Worm (Caenorhabditis elegans) whole organism, late embryonic: ENCODE measurements around the gene flp-7.

Source experiments
- K02D7.2 ChIP-seq: sonication (generic microtip); optimal IDR thresholded peaks from 2 replicates; lab custom pipeline; 2017; ENCODE audit warnings: mild to moderate bottlenecking, missing genetic modification characterization, missing compliant biosample characterization
- K09A11.1 ChIP-seq: sonication (generic microtip); optimal IDR thresholded peaks from 2 replicates; lab custom pipeline; 2017; ENCODE audit warnings: antibody characterized with exemption, mild to moderate bottlenecking, missing genetic modification characterization, missing compliant biosample characterization; ENCODE audit not compliant: insufficient read depth
- ahr-1 ChIP-seq: sonication (generic microtip); optimal IDR thresholded peaks from 2 replicates; lab custom pipeline; 2016; ENCODE audit warnings: missing genetic modification characterization, missing compliant biosample characterization
- ama-1 ChIP-seq: fragments of 150-350 bp; optimal IDR thresholded peaks from 2 replicates; lab custom pipeline; 2014
- ceh-18 ChIP-seq: sonication (generic microtip); optimal IDR thresholded peaks from 2 replicates; lab custom pipeline; 2016; ENCODE audit warnings: missing genetic modification characterization, missing compliant biosample characterization
- ceh-19 ChIP-seq: fragments of 200-800 bp; sonication (Bioruptor generic); optimal IDR thresholded peaks from 2 replicates; lab custom pipeline; 2018; ENCODE audit warnings: mild to moderate bottlenecking, missing genetic modification characterization, missing compliant biosample characterization
- ceh-2 ChIP-seq: sonication (generic microtip); optimal IDR thresholded peaks from 2 replicates; lab custom pipeline; 2016; ENCODE audit warnings: missing genotype, missing genetic modification characterization, missing compliant biosample characterization
- ceh-22 ChIP-seq: sonication (generic microtip); optimal IDR thresholded peaks from 2 replicates; lab custom pipeline; 2017; ENCODE audit warnings: missing biosample characterization, missing genetic modification characterization
- ceh-30 ChIP-seq: fragments of 150-350 bp; optimal IDR thresholded peaks from 2 replicates; lab custom pipeline; 2014; ENCODE audit warnings: missing biosample characterization, missing genetic modification characterization
- ceh-34 ChIP-seq: sonication (generic microtip); optimal IDR thresholded peaks from 2 replicates; lab custom pipeline; 2016; ENCODE audit warnings: mild to moderate bottlenecking, missing genetic modification characterization, missing compliant biosample characterization
- ceh-45 ChIP-seq: fragments of 200-800 bp; sonication (Bioruptor generic); IDR thresholded peaks from 2 replicates; pipeline ENCODE4 v1.3.6; 2022; ENCODE audit warnings: missing genetic modification reagents, missing genetic modification characterization, missing compliant biosample characterization
- ceh-48 ChIP-seq: sonication (generic microtip); optimal IDR thresholded peaks from 2 replicates; lab custom pipeline; 2016; ENCODE audit warnings: missing genetic modification characterization, inconsistent platforms, missing compliant biosample characterization
- ceh-6 ChIP-seq: fragments of 200-800 bp; sonication (Bioruptor generic); optimal IDR thresholded peaks from 2 replicates; lab custom pipeline; 2018; ENCODE audit warnings: mild to moderate bottlenecking, missing genetic modification characterization, missing compliant biosample characterization
- ceh-9 ChIP-seq: sonication (generic microtip); optimal IDR thresholded peaks from 2 replicates; lab custom pipeline; 2016; ENCODE audit warnings: mild to moderate bottlenecking, missing genetic modification characterization, inconsistent platforms, missing compliant biosample characterization
- dmd-4 ChIP-seq: sonication (generic microtip); optimal IDR thresholded peaks from 2 replicates; lab custom pipeline; 2016; ENCODE audit warnings: borderline replicate concordance, missing genetic modification characterization, missing compliant biosample characterization
- dve-1 ChIP-seq: sonication (generic microtip); optimal IDR thresholded peaks from 2 replicates; lab custom pipeline; 2017; ENCODE audit warnings: antibody characterized with exemption, mild to moderate bottlenecking, missing genetic modification characterization, missing compliant biosample characterization
- elt-2 ChIP-seq: sonication (generic microtip); optimal IDR thresholded peaks from 2 replicates; lab custom pipeline; 2016; ENCODE audit warnings: missing genetic modification reagents, missing genetic modification characterization, missing compliant biosample characterization
- eyg-1 ChIP-seq: sonication (generic microtip); optimal IDR thresholded peaks from 2 replicates; lab custom pipeline; 2016; ENCODE audit warnings: missing genotype, missing genetic modification characterization, missing compliant biosample characterization
- fax-1 ChIP-seq: sonication (generic microtip); optimal IDR thresholded peaks from 2 replicates; lab custom pipeline; 2016; ENCODE audit warnings: missing genotype, missing genetic modification characterization, missing compliant biosample characterization
- fkh-6 ChIP-seq: sonication (generic microtip); optimal IDR thresholded peaks from 2 replicates; lab custom pipeline; 2016; ENCODE audit warnings: missing genetic modification characterization, missing compliant biosample characterization
- gmeb-2 ChIP-seq: sonication (generic microtip); optimal IDR thresholded peaks from 2 replicates; lab custom pipeline; 2016; ENCODE audit warnings: missing genetic modification characterization, inconsistent platforms, missing compliant biosample characterization
- hlh-13 ChIP-seq: fragments of 200-800 bp; sonication (Bioruptor generic); optimal IDR thresholded peaks from 2 replicates; lab custom pipeline; 2018; ENCODE audit warnings: mild to moderate bottlenecking, missing genetic modification characterization, missing compliant biosample characterization
- hlh-15 ChIP-seq: sonication (generic microtip); optimal IDR thresholded peaks from 2 replicates; lab custom pipeline; 2016; ENCODE audit warnings: missing genetic modification characterization, missing compliant biosample characterization
- hlh-6 ChIP-seq: sonication (generic microtip); optimal IDR thresholded peaks from 2 replicates; lab custom pipeline; 2016; ENCODE audit warnings: missing genotype, missing genetic modification characterization, missing compliant biosample characterization
- lin-11 ChIP-seq: fragments of 200-800 bp; sonication (Bioruptor generic); optimal IDR thresholded peaks from 2 replicates; lab custom pipeline; 2018; ENCODE audit warnings: mild to moderate bottlenecking, missing genetic modification characterization, missing compliant biosample characterization
- nfya-1 ChIP-seq: sonication (generic microtip); optimal IDR thresholded peaks from 2 replicates; lab custom pipeline; 2017; ENCODE audit warnings: missing genetic modification characterization, mild to moderate bottlenecking, missing compliant biosample characterization, antibody characterized with exemption, moderate library complexity
- nhr-11 ChIP-seq: fragments of 150-350 bp; optimal IDR thresholded peaks from 2 replicates; lab custom pipeline; 2014; ENCODE audit warnings: missing biosample characterization, missing genetic modification characterization
- nhr-232 ChIP-seq: sonication (generic microtip); optimal IDR thresholded peaks from 2 replicates; lab custom pipeline; 2016; ENCODE audit warnings: missing genetic modification characterization, missing compliant biosample characterization
- pag-3 ChIP-seq: sonication (generic microtip); optimal IDR thresholded peaks from 2 replicates; lab custom pipeline; 2016; ENCODE audit warnings: missing compliant biosample characterization, missing genetic modification characterization, borderline replicate concordance
- pax-1 ChIP-seq: fragments of 150-350 bp; optimal IDR thresholded peaks from 2 replicates; lab custom pipeline; 2014; ENCODE audit warnings: missing biosample characterization, missing genetic modification characterization
- pha-4 ChIP-seq: fragments of 150-350 bp; optimal IDR thresholded peaks from 2 replicates; lab custom pipeline; 2018; ENCODE audit warnings: missing biosample characterization, missing genetic modification reagents, missing genetic modification characterization
- pros-1 ChIP-seq: fragments of 150-350 bp; optimal IDR thresholded peaks from 2 replicates; lab custom pipeline; 2014; ENCODE audit warnings: missing biosample characterization, missing genetic modification reagents, missing genetic modification characterization
- rnt-1 ChIP-seq: sonication (generic microtip); optimal IDR thresholded peaks from 2 replicates; lab custom pipeline; 2016; ENCODE audit warnings: missing genetic modification characterization, missing compliant biosample characterization
- tbx-2 ChIP-seq: sonication (generic microtip); optimal IDR thresholded peaks from 2 replicates; lab custom pipeline; 2016; ENCODE audit warnings: missing genetic modification characterization, missing compliant biosample characterization
- tbx-7 ChIP-seq: sonication (generic microtip); optimal IDR thresholded peaks from 2 replicates; lab custom pipeline; 2016; ENCODE audit warnings: missing genotype, missing genetic modification characterization, missing compliant biosample characterization
- unc-3 ChIP-seq, 2 experiments: fragments of 200-800 bp in 1 of 2; sonication (Bioruptor generic) in 1 of 2; sonication (generic microtip) in 1 of 2; conservative IDR thresholded peaks in 1 of 2; optimal IDR thresholded peaks in 1 of 2; 2 replicates each; pipeline versions ENCODE4 v1.3.6 to Lab custom; 2016 to 2022; ENCODE audit warnings: missing compliant biosample characterization in 2 of 2, missing genetic modification characterization in 2 of 2, missing genetic modification reagents in 1 of 2
- unc-55 ChIP-seq: sonication (generic microtip); optimal IDR thresholded peaks from 2 replicates; lab custom pipeline; 2017; ENCODE audit warnings: missing biosample characterization, missing genetic modification reagents, missing genetic modification characterization
- unc-86 ChIP-seq: sonication (generic microtip); optimal IDR thresholded peaks from 2 replicates; lab custom pipeline; 2016; ENCODE audit warnings: missing genetic modification characterization, missing compliant biosample characterization
- zip-5 ChIP-seq: sonication (generic microtip); optimal IDR thresholded peaks from 2 replicates; lab custom pipeline; 2016; ENCODE audit warnings: missing genetic modification characterization, missing compliant biosample characterization
- ztf-16 ChIP-seq: sonication (generic microtip); optimal IDR thresholded peaks from 2 replicates; lab custom pipeline; 2017; ENCODE audit warnings: missing genetic modification characterization, missing compliant biosample characterization

Gene flp-7

DNA sequence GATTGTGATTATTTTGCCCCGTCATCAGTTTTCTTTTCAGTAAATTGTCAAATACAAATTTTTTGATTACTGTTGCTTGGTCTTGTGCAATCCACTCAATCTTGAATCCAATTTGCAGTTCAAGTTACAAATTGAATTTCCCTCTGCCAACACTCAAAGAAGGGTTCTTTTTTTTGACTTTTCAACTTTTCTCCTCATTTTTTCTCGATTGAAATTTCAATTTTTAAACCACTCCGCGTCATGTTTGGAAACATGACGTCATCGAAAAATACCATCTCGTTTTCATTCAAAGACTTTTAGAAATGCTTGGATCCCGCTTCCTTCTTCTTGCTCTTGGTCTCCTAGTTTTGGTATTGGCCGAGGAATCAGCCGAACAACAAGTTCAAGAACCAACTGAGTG is at the start of gene flp-7:
Gene flp-7 (plus strand): TSS at position 301 of the 400 bp plus-strand sequence.
- TF ChIP-seq pros-1 (tag; lab: Kevin White, UChicago), result no peak

DNA sequence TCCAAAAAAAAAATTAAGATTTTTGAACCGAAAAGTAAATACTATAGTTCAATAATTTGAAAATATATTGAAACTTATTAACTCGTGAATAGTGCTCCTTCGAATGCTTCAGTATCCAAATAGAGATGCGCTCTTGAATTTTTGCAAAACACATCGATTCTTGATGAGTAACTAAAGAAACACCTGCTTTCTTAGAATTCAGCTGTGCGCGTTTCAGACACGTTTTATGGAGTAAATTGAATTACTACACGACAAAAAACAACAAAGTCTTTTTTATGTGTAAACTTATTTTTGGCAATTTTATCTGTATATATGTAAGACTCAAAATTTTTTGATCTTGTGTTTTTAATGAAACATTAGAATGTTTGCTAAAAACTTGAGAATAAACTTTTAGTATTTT is 49.1 kb upstream of the flp-7 start:
- TF ChIP-seq hlh-13 (GFP tag; lab: Kevin White, UChicago) (no peak), ceh-2 (tag; lab: Kevin White, UChicago) (no peak), ceh-18 (tag; lab: Kevin White, UChicago) (no peak), ceh-9 (tag; lab: Kevin White, UChicago) (no peak), nhr-11 (tag; lab: Kevin White, UChicago) (no peak), elt-2 (tag; lab: Kevin White, UChicago) (no peak), ceh-45 (GFP tag; lab: Robert Waterston, UW) (no peak), pax-1 (no peak), ztf-16 (tag; lab: Kevin White, UChicago) (no peak), ceh-30 (tag; lab: Kevin White, UChicago) (no peak), dve-1 (tag; lab: Kevin White, UChicago) (no peak), ahr-1 (tag; lab: Kevin White, UChicago) (no peak), tbx-7 (tag; lab: Kevin White, UChicago) (no peak), pag-3 (tag; lab: Kevin White, UChicago) (no peak), tbx-2 (no peak), hlh-15 (no peak), unc-3 (GFP tag; conservative IDR thresholded peaks at IDR 0.05; lab: Robert Waterston, UW) (no peak), unc-3 (tag; optimal IDR thresholded peaks at IDR 0.05; lab: Kevin White, UChicago) (no peak)

DNA sequence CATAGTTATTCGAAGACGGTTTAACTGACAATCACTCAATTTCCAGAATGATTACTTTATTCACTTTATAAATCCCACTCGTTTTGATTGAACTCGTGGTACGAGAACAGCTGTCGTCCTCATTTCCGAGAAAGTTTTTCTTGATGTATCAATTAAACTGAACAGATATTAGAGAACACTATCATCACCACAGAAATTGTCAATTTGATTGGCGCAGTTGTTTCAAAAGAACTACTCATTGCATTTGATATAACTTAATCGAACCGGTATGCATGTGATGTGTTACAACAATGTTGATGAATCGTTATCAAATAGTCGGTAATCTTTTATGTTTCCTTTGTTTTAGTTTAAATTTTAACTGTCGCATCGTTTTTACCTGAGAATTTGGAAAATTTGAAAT is 48.6 kb upstream of the flp-7 start:
- no peak for TF ChIP-seq eyg-1 (tag; lab: Kevin White, UChicago)
- TF ChIP-seq unc-55 (GFP tag; lab: Kevin White, UChicago), result peak; percentile 60
- no peak for TF ChIP-seq ceh-6
- TF ChIP-seq, all 69 proteins: peak for 1

DNA sequence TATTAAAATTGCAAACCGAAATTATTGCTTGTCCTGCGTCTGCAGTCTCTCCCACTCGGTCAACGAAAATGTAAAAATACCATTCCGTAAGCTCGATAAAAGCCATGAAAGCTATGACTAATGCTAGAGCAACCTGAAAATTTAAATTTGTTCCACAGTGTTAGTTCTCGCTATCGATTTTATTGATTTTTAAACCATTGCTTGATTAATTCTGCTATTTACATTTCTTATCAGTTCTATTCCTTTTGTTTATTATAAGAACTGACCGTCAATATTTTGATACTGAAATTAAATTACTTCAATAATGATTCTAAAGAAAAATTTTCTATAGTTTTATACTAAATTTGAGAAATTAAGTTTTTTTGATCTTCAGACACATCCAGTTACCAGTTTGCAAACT is 46.5 kb upstream of the flp-7 start:
- TF ChIP-seq dmd-4 (no peak), K09A11.1 (no peak), ceh-45 (GFP tag; lab: Robert Waterston, UW) (no peak), nhr-232 (tag; lab: Kevin White, UChicago) (no peak), ahr-1 (tag; lab: Kevin White, UChicago) (no peak), tbx-2 (no peak)

DNA sequence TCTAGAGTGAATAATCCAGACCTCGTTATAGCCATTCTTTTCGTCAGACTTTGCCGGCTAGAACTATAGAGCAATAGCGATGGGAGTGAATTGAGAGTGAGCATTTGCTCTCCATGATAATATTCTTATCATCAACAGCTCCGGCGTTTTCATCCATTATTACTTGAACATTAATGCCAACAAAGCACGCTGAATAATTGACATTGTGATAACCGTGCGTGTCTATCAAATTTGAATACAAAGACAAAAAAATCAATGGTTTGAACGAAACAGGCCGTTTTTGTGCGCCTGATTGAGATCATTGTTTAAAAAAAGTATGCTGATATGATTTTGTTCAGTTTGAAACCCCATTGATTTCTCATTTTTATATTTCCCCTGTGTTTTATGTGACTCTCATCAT is 46.0 kb upstream of the flp-7 start, which contains the start of gene dct-11:
Gene dct-11 (minus strand): TSS at position 136 of the 400 bp plus-strand sequence.
- TF ChIP-seq pha-4, result no peak
- peak; percentile 30 for TF ChIP-seq elt-2 (tag; lab: Kevin White, UChicago)
- peak; percentile 16 for TF ChIP-seq dve-1 (tag; lab: Kevin White, UChicago)

DNA sequence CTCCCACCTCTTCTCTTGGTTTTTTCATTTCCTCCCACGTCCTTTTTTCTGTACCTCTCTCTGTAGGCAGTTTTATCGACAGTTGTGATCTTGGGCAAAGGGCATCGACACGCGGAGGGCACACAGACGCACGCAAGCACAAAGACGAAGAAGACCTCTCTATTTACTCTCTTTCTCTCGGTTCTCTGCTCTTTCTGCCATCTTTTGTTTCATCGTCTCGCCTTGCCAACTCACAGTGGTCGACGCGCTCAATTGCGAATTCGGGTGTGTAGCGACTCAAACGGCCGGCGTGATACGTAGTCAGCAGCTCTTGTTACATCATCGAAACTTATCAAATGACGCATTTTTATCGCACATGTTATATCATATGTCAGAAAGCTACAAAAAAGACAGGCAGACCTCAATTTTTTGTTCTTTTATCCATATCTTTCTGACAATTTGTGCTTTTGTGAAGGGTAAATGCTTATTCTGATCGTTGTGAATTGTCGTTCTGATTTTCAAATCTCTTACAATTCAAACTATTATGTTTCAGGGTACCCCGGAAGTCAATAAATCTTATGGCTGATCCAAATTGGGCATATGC is 44.5 kb upstream of the flp-7 start, which contains the start of gene puf-9:
Gene puf-9 (plus strand): TSS at position 533 of the 583 bp plus-strand sequence.
- peak; percentile 99 for TF ChIP-seq ceh-34
- peak; percentile 22 for TF ChIP-seq gmeb-2 (tag; lab: Kevin White, UChicago)
- peak; percentile 92 for TF ChIP-seq nfya-1 (tag; lab: Kevin White, UChicago)
- peak; percentile 7 for TF ChIP-seq ceh-48 (tag; lab: Kevin White, UChicago)
- no peak for TF ChIP-seq ceh-22 (tag; lab: Kevin White, UChicago)
- peak; percentile 32 for TF ChIP-seq fax-1
- peak; percentile 99 for TF ChIP-seq ceh-18 (tag; lab: Kevin White, UChicago)
- peak; percentile 57 for TF ChIP-seq K09A11.1
- TF ChIP-seq ceh-19, result peak; percentile 71
- no peak for TF ChIP-seq lin-11 (tag; lab: Kevin White, UChicago)
- no peak for TF ChIP-seq ztf-16 (tag; lab: Kevin White, UChicago)
- TF ChIP-seq ama-1 (lab: Kevin White, UChicago), result no peak
- no peak for TF ChIP-seq unc-3 (GFP tag; conservative IDR thresholded peaks at IDR 0.05; lab: Robert Waterston, UW)
- TF ChIP-seq unc-3 (tag; optimal IDR thresholded peaks at IDR 0.05; lab: Kevin White, UChicago), result peak; percentile 51
- peak; percentile 33 for TF ChIP-seq fkh-6 (tag; lab: Kevin White, UChicago)
- peak; percentile 97 for TF ChIP-seq elt-2 (tag; lab: Kevin White, UChicago)
- TF ChIP-seq unc-55 (GFP tag; lab: Kevin White, UChicago), result peak; percentile 87
- peak; percentile 25 for TF ChIP-seq K02D7.2
- no peak for TF ChIP-seq eyg-1 (tag; lab: Kevin White, UChicago)
- no peak for TF ChIP-seq zip-5
- peak; percentile 93 for TF ChIP-seq rnt-1 (tag; lab: Kevin White, UChicago)
- peak; percentile 46 for TF ChIP-seq unc-86
- TF ChIP-seq tbx-7 (tag; lab: Kevin White, UChicago), result peak; percentile 30
- no peak for TF ChIP-seq hlh-6 (tag; lab: Kevin White, UChicago)
- TF ChIP-seq dve-1 (tag; lab: Kevin White, UChicago), result peak; percentile 97
